Worm (Caenorhabditis elegans): Measurements from ENCODE around the gene ncs-1.
A peak's percentile ranks its signal among the peaks of the same experiment; 100 is the strongest.

The ncs-1 gene

ce11 chrX:1009512-1009911 is 46.4 kb upstream of the ncs-1 start:
- TF ChIP-seq ref-2 (tag; optimal IDR thresholded peaks at IDR 0.05) (no peak), lin-11 (tag; optimal IDR thresholded peaks at IDR 0.05) (no peak), ceh-45 (GFP tag; IDR thresholded peaks at IDR 0.05) (no peak), pha-4 (tag; optimal IDR thresholded peaks at IDR 0.05) (no peak), elt-2 (tag; optimal IDR thresholded peaks at IDR 0.05) (no peak), ceh-6 (GFP tag; optimal IDR thresholded peaks at IDR 0.05) (no peak), ceh-2 (tag; optimal IDR thresholded peaks at IDR 0.05) (no peak), che-1 (tag; optimal IDR thresholded peaks at IDR 0.05) (no peak), pros-1 (tag; optimal IDR thresholded peaks at IDR 0.05) (no peak), F13H6.1 (tag; optimal IDR thresholded peaks at IDR 0.05) (no peak), unc-3 (GFP tag; conservative IDR thresholded peaks at IDR 0.05) (no peak), unc-3 (tag; optimal IDR thresholded peaks at IDR 0.05) (no peak), elt-4 (tag; optimal IDR thresholded peaks at IDR 0.05) (no peak), tbx-7 (tag; optimal IDR thresholded peaks at IDR 0.05) (no peak), hlh-8 (tag; optimal IDR thresholded peaks at IDR 0.05) (no peak), ceh-22 (tag; optimal IDR thresholded peaks at IDR 0.05) (no peak), hlh-15 (tag; optimal IDR thresholded peaks at IDR 0.05) (no peak), Y22D7AL.16 (tag; optimal IDR thresholded peaks at IDR 0.05) (no peak), sox-4 (tag; optimal IDR thresholded peaks at IDR 0.05) (no peak), eyg-1 (tag; optimal IDR thresholded peaks at IDR 0.05) (no peak), pqm-1 (tag; optimal IDR thresholded peaks at IDR 0.05) (no peak)

- 0 out of 2 replicates have a peak, but pooled peaks have one; percentile 19 for TF ChIP-seq sox-2 (GFP tag; IDR thresholded peaks at IDR 0.05)
- TF ChIP-seq pros-1 (tag; optimal IDR thresholded peaks at IDR 0.05): peak; percentile 57
- TF ChIP-seq ceh-9 (tag; optimal IDR thresholded peaks at IDR 0.05): no peak
- peak; percentile 77 for TF ChIP-seq ceh-31 (tag; optimal IDR thresholded peaks at IDR 0.05)
- TF ChIP-seq elt-4 (tag; optimal IDR thresholded peaks at IDR 0.05): no peak
Measured at ce11 chrX:1005026-1005425, 42.0 kb upstream of the ncs-1 start.

ce11 chrX:1004037-1004436 is 41.0 kb upstream of the ncs-1 start, which contains the start of gene cutl-21:
cutl-21 (plus strand) TSS chrX:1004337.
- TF ChIP-seq ceh-22 (tag; optimal IDR thresholded peaks at IDR 0.05): no peak
- no peak for TF ChIP-seq nhr-232 (tag; optimal IDR thresholded peaks at IDR 0.05)
- TF ChIP-seq hlh-15 (tag; optimal IDR thresholded peaks at IDR 0.05): no peak
- TF ChIP-seq C08G9.2 (tag; optimal IDR thresholded peaks at IDR 0.05): no peak
- TF ChIP-seq madf-2 (tag; optimal IDR thresholded peaks at IDR 0.05): no peak
- no peak for TF ChIP-seq ceh-34 (tag; optimal IDR thresholded peaks at IDR 0.05)
- TF ChIP-seq sdc-2 (tag; optimal IDR thresholded peaks at IDR 0.05): no peak
- no peak for TF ChIP-seq ceh-24 (tag; optimal IDR thresholded peaks at IDR 0.05)
- no peak for TF ChIP-seq pros-1 (tag; optimal IDR thresholded peaks at IDR 0.05)
- no peak for TF ChIP-seq pha-4 (tag; optimal IDR thresholded peaks at IDR 0.05)
- TF ChIP-seq ceh-14 (tag; optimal IDR thresholded peaks at IDR 0.05): no peak

ce11 chrX:994678-995077 is 31.6 kb upstream of the ncs-1 start:
- TF ChIP-seq pros-1 (tag; optimal IDR thresholded peaks at IDR 0.05): no peak
- TF ChIP-seq ceh-22 (tag; optimal IDR thresholded peaks at IDR 0.05): no peak
- TF ChIP-seq rnt-1 (tag; optimal IDR thresholded peaks at IDR 0.05): no peak
- TF ChIP-seq zip-5 (tag; optimal IDR thresholded peaks at IDR 0.05): no peak
- no peak for TF ChIP-seq ceh-31 (tag; optimal IDR thresholded peaks at IDR 0.05)
- TF ChIP-seq ceh-6 (GFP tag; optimal IDR thresholded peaks at IDR 0.05): no peak
- no peak for TF ChIP-seq pqm-1 (tag; optimal IDR thresholded peaks at IDR 0.05)
- no peak for TF ChIP-seq ceh-9 (tag; optimal IDR thresholded peaks at IDR 0.05)
- TF ChIP-seq pha-2 (tag; optimal IDR thresholded peaks at IDR 0.05): no peak

- TF ChIP-seq ceh-24 (tag; optimal IDR thresholded peaks at IDR 0.05) (no peak), dmd-4 (tag; optimal IDR thresholded peaks at IDR 0.05; ENCODE audit: borderline replicate concordance) (peak; percentile 44), C38D4.7 (GFP tag; optimal IDR thresholded peaks at IDR 0.05) (no peak), unc-3 (GFP tag; conservative IDR thresholded peaks at IDR 0.05) (no peak), unc-3 (tag; optimal IDR thresholded peaks at IDR 0.05) (peak; percentile 44), pha-4 (tag; optimal IDR thresholded peaks at IDR 0.05) (no peak), che-1 (tag; optimal IDR thresholded peaks at IDR 0.05) (no peak), sox-4 (tag; optimal IDR thresholded peaks at IDR 0.05) (no peak), npax-4 (tag; optimal IDR thresholded peaks at IDR 0.05) (no peak), ama-1 (optimal IDR thresholded peaks at IDR 0.05) (no peak), lim-6 (tag; optimal IDR thresholded peaks at IDR 0.05) (peak; percentile 34), syd-9 (tag; optimal IDR thresholded peaks at IDR 0.05) (peak; percentile 38), sox-2 (GFP tag; IDR thresholded peaks at IDR 0.05) (no peak), nhr-11 (tag; optimal IDR thresholded peaks at IDR 0.05) (no peak), unc-42 (tag; optimal IDR thresholded peaks at IDR 0.05) (peak; percentile 73), ztf-16 (tag; optimal IDR thresholded peaks at IDR 0.05) (no peak), lin-11 (tag; optimal IDR thresholded peaks at IDR 0.05) (no peak), ceh-18 (tag; optimal IDR thresholded peaks at IDR 0.05) (peak; percentile 90), fax-1 (tag; optimal IDR thresholded peaks at IDR 0.05) (no peak)
Measured at ce11 chrX:992650-993403, 29.8 kb upstream of the ncs-1 start.
